Fruit fly (Drosophila melanogaster): Measurements from ENCODE around the gene CG14963.

DNA sequence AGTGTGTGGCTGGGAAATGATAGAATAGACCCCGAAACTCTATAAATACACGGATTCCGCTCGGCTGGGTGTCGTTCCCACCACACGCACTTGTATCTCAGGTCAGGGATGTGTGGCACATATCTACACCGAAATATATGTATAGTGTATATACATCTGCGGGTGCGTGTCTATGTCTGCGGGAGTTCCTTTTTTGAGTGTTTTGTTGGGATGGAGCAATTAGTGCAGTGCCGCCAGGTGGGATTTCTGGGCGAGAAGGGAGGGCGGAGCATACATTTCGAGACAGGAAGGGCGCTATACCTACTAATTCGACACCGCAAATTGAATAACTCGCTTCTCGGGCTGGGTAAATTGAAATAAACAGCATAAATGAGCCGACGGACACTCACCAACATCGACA, 45.9 kb downstream of the CG14963 start:
- no peak for TF ChIP-seq insv (optimal IDR thresholded peaks at IDR 0.05)
- no peak for TF ChIP-seq psq (optimal IDR thresholded peaks at IDR 0.05)
- no peak for TF ChIP-seq Sin3A (optimal IDR thresholded peaks at IDR 0.05)
- no peak for TF ChIP-seq h (optimal IDR thresholded peaks at IDR 0.05)
- no peak for TF ChIP-seq ttk (optimal IDR thresholded peaks at IDR 0.05)

All from Kc167 (cell line).